Fruit fly (Drosophila melanogaster): Measurements from ENCODE around the gene Hsp23.

The Hsp23 gene

dm6 chr3L:9399013-9399750 is 17.5 kb downstream of the Hsp23 start, which contains the start of gene CG4080 (continued):
- TF ChIP-seq Eip93F (GFP tag; optimal IDR thresholded peaks at IDR 0.05), result peak; percentile 61
- TF ChIP-seq CG10669 (GFP tag; optimal IDR thresholded peaks at IDR 0.05), result no peak
- TF ChIP-seq CG11294 (GFP tag; IDR thresholded peaks at IDR 0.05), result no peak
- peak; percentile 82 for TF ChIP-seq fkh (GFP tag; optimal IDR thresholded peaks at IDR 0.05)
- TF ChIP-seq Ets96B (tag; optimal IDR thresholded peaks at IDR 0.05), result no peak
- peak; percentile 30 for TF ChIP-seq CG1621 (tag; optimal IDR thresholded peaks at IDR 0.05)
- TF ChIP-seq esn (GFP tag; optimal IDR thresholded peaks at IDR 0.05), result peak; percentile 61

DNA sequence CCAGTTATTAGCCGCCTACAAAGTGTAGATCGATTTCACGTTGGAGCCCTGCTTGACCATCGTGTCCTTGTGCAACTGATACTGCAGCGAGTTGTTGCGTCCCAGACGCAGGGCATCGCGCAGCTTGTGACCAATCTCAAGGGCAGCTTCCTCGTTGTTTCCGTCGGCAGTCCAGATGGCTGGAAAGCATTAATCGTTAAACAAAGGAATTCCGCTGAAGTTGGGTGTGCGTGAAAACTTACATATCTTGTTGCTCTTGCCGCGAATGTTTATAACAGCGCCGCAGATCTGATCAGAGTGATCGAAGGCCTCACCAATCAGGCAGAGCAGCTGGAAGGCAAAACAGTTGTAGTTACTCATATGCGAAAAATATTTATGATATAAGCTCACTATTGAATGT is 18.2 kb downstream of the Hsp23 start:
- TF ChIP-seq Met (GFP tag; optimal IDR thresholded peaks at IDR 0.05) (no peak), Lpt (GFP tag; optimal IDR thresholded peaks at IDR 0.05) (no peak), Sox14 (GFP tag; optimal IDR thresholded peaks at IDR 0.05) (peak; percentile 13), Ets21C (GFP tag; optimal IDR thresholded peaks at IDR 0.05) (no peak), fd85E (GFP tag; optimal IDR thresholded peaks at IDR 0.05) (no peak), CG1621 (tag; optimal IDR thresholded peaks at IDR 0.05) (peak; percentile 55), CG6163 (GFP tag; IDR thresholded peaks at IDR 0.05) (no peak)

DNA sequence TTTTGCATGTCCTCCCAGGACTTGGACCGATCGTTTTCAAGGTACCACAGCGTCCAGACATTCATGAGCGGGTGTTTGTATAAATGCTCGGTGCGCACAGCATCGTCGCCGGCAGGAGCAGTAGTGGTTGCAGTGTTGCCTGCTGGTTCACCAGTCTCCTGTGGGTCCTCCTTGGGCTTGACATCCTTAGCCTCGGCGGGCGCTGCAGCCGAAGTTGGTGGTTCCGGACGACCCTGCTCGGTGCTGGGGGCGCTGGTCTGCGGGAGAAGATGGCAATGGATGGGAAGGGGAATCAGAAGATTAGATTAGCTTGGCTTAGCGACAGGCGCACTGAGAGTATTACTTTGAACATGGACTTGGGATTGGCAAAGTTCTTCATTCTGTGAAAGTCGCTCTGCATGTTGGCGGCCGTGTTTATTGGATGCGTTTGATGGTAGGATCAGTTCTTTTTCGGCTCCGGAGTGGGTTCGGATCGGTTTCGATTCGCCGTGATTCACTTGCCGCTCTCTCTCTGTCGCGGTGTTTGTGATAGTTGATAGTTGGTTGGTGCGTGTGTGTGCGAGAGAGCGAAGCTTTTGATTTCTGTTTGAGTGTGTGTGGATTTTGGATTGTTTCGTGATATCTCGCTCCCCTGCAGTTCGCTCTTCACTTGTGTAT is 19.1 kb downstream of the Hsp23 start:
- TF ChIP-seq pdm3 (GFP tag; optimal IDR thresholded peaks at IDR 0.05), result no peak
- TF ChIP-seq CG1621 (tag; optimal IDR thresholded peaks at IDR 0.05), result peak; percentile 58
- 0 out of 3 replicates have a peak, but pooled peaks have one; percentile 24 for TF ChIP-seq CG6163 (GFP tag; IDR thresholded peaks at IDR 0.05)
- peak; percentile 43; the same call in 1 of the 2 replicates for TF ChIP-seq CG15336 (GFP tag; IDR thresholded peaks at IDR 0.05)

dm6 chr3L:9401354-9402156 is 19.9 kb downstream of the Hsp23 start:
- TF ChIP-seq acj6 (GFP tag; optimal IDR thresholded peaks at IDR 0.05) (no peak), vri (GFP tag; optimal IDR thresholded peaks at IDR 0.05) (peak; percentile 67), CG16779 (tag; optimal IDR thresholded peaks at IDR 0.05) (peak; percentile 15), ss (GFP tag; optimal IDR thresholded peaks at IDR 0.05) (peak; percentile 44 to 72), CG3032 (tag; optimal IDR thresholded peaks at IDR 0.05) (no peak), CG1621 (tag; optimal IDR thresholded peaks at IDR 0.05) (peak; percentile 30), fkh (GFP tag; optimal IDR thresholded peaks at IDR 0.05) (peak; percentile 1), svp (GFP tag) (no peak), CG4318 (GFP tag; optimal IDR thresholded peaks at IDR 0.05) (no peak), CG6163 (GFP tag; IDR thresholded peaks at IDR 0.05) (peak; percentile 56; the same call in 2 of the 3 replicates), CG9139 (GFP tag; optimal IDR thresholded peaks at IDR 0.05) (peak; percentile 13)

dm6 chr3L:9402157-9402890 is 20.6 kb downstream of the Hsp23 start, which contains the start of gene eIF4E1:
TSS of gene eIF4E1 (minus strand) at chr3L:9402460.
- TF ChIP-seq Eip78C (GFP tag) (peak; percentile 83), CG11762 (GFP tag; optimal IDR thresholded peaks at IDR 0.05; ENCODE audit: insufficient read depth) (no peak), CG31627 (GFP tag; optimal IDR thresholded peaks at IDR 0.05) (peak; percentile 9), CG6163 (GFP tag; IDR thresholded peaks at IDR 0.05) (0 out of 3 replicates have a peak, but pooled peaks have one; percentile 0), topi (GFP tag; optimal IDR thresholded peaks at IDR 0.05) (peak; percentile 8), lz (GFP tag; optimal IDR thresholded peaks at IDR 0.05) (peak; percentile 14)
